Fruit fly (Drosophila melanogaster) whole organism, embryonic: ENCODE measurements around the gene CG15865.

Experiments used
- Atf-2 ChIP-seq: fragments of 200-800 bp; sonication (Bioruptor generic); optimal IDR thresholded peaks from 2 replicates; lab custom pipeline; 2016; ENCODE audit warnings: missing biosample characterization, missing genetic modification characterization
- CG11247 ChIP-seq: fragments of 200-800 bp; sonication (Bioruptor generic); IDR thresholded peaks from 2 replicates; pipeline ENCODE4 v1.3.6; 2022; ENCODE audit warnings: missing biosample characterization, missing genetic modification characterization
- CG15269 ChIP-seq: fragments of 200-800 bp; sonication (Bioruptor generic); optimal IDR thresholded peaks from 2 replicates; lab custom pipeline; 2018; ENCODE audit warnings: missing biosample characterization, mild to moderate bottlenecking, missing genetic modification characterization, moderate library complexity
- CG1529 ChIP-seq: fragments of 200-800 bp; sonication (Bioruptor generic); optimal IDR thresholded peaks from 3 replicates; lab custom pipeline; 2018; ENCODE audit warnings: missing biosample characterization, missing genetic modification characterization
- CG17568 ChIP-seq: fragments of 200-800 bp; sonication (Bioruptor generic); optimal IDR thresholded peaks from 2 replicates; lab custom pipeline; 2018; ENCODE audit warnings: missing biosample characterization, mild to moderate bottlenecking, missing genetic modification characterization, moderate library complexity
- CG17612 ChIP-seq: fragments of 200-800 bp; sonication (Bioruptor generic); IDR thresholded peaks from 2 replicates; pipeline ENCODE4 v1.3.6; 2022; ENCODE audit warnings: missing biosample characterization, missing genetic modification characterization
- CG32767 ChIP-seq: fragments of 200-800 bp; sonication (Bioruptor generic); IDR thresholded peaks from 2 replicates; pipeline ENCODE4 v1.3.6; 2022; ENCODE audit warnings: missing biosample characterization, missing genetic modification characterization
- CG33557 ChIP-seq: fragments of 200-800 bp; sonication (Bioruptor generic); optimal IDR thresholded peaks from 2 replicates; lab custom pipeline; 2019; ENCODE audit warnings: missing biosample characterization, mild to moderate bottlenecking, missing genetic modification characterization, moderate library complexity
- CG4617 ChIP-seq: fragments of 200-800 bp; sonication (Bioruptor generic); optimal IDR thresholded peaks from 3 replicates; lab custom pipeline; 2016; ENCODE audit warnings: missing biosample characterization, missing genetic modification characterization, borderline replicate concordance
- CG4854 ChIP-seq: fragments of 200-800 bp; sonication (Bioruptor generic); optimal IDR thresholded peaks from 2 replicates; lab custom pipeline; 2016; ENCODE audit warnings: missing biosample characterization, missing genetic modification characterization, inconsistent platforms
- CG6765 ChIP-seq: fragments of 200-800 bp; sonication (Bioruptor generic); optimal IDR thresholded peaks from 3 replicates; lab custom pipeline; 2017; ENCODE audit warnings: missing biosample characterization, mild to moderate bottlenecking, missing genetic modification characterization
- CG7786 ChIP-seq: fragments of 200-800 bp; sonication (Bioruptor generic); optimal IDR thresholded peaks from 2 replicates; lab custom pipeline; 2016; ENCODE audit warnings: missing biosample characterization, missing genetic modification characterization
- CG8089 ChIP-seq: fragments of 200-800 bp; sonication (Bioruptor generic); optimal IDR thresholded peaks from 3 replicates; lab custom pipeline; 2016; ENCODE audit warnings: missing biosample characterization, missing genetic modification characterization
- CG9437 ChIP-seq: fragments of 200-800 bp; sonication (Bioruptor generic); optimal IDR thresholded peaks from 2 replicates; lab custom pipeline; 2018; ENCODE audit warnings: missing biosample characterization, mild to moderate bottlenecking, missing genetic modification characterization
- Deaf1 ChIP-seq: fragments of 200-800 bp; optimal IDR thresholded peaks from 3 replicates; lab custom pipeline; 2019; ENCODE audit warnings: missing biosample characterization, mild to moderate bottlenecking, missing genetic modification characterization, moderate library complexity
- Dll ChIP-seq: fragments of 200-800 bp; sonication (Bioruptor generic); IDR thresholded peaks from 4 replicates; pipeline ENCODE4 v1.3.6; 2022; ENCODE audit warnings: missing biosample characterization, missing genetic modification characterization; ENCODE audit not compliant: partially characterized antibody
- Doc2 ChIP-seq: fragments of 200-800 bp; sonication (Bioruptor generic); IDR thresholded peaks from 2 replicates; pipeline ENCODE4 v1.3.6; 2022; ENCODE audit warnings: missing biosample characterization, missing genetic modification characterization
- E2f2 ChIP-seq: fragments of 200-800 bp; sonication (Bioruptor generic); IDR thresholded peaks from 2 replicates; pipeline ENCODE4 v1.3.6; 2022; ENCODE audit warnings: missing biosample characterization, missing genetic modification characterization
- H2.0 ChIP-seq: fragments of 200-800 bp; sonication (Bioruptor generic); IDR thresholded peaks from 2 replicates; pipeline ENCODE4 v1.3.6; 2022; ENCODE audit warnings: missing biosample characterization, missing genetic modification characterization
- HmgD ChIP-seq: fragments of 200-800 bp; sonication (Bioruptor generic); optimal IDR thresholded peaks from 3 replicates; lab custom pipeline; 2016; ENCODE audit warnings: missing biosample characterization, missing genetic modification characterization
- Hr39 ChIP-seq: fragments of >200 bp; optimal IDR thresholded peaks from 2 replicates; lab custom pipeline; 2017
- Lim3 ChIP-seq: fragments of 200-800 bp; sonication (Bioruptor generic); IDR thresholded peaks from 2 replicates; pipeline ENCODE4 v1.3.6; 2022; ENCODE audit warnings: missing biosample characterization, missing genetic modification characterization
- Mes4 ChIP-seq: fragments of 200-800 bp; sonication (Bioruptor generic); optimal IDR thresholded peaks from 2 replicates; lab custom pipeline; 2016; ENCODE audit warnings: missing biosample characterization, missing genetic modification characterization
- NFAT ChIP-seq: fragments of 200-800 bp; sonication (Bioruptor generic); IDR thresholded peaks from 2 replicates; pipeline ENCODE4 v1.3.6; 2022; ENCODE audit warnings: missing biosample characterization, missing genetic modification characterization
- NK7.1 ChIP-seq: fragments of 200-800 bp; sonication (Bioruptor generic); optimal IDR thresholded peaks from 3 replicates; lab custom pipeline; 2016; ENCODE audit warnings: missing biosample characterization, missing genetic modification characterization
- Ptx1 ChIP-seq: fragments of 200-800 bp; sonication (Bioruptor generic); IDR thresholded peaks from 2 replicates; pipeline ENCODE4 v1.3.6; 2022; ENCODE audit warnings: missing biosample characterization, missing genetic modification characterization
- Six4 ChIP-seq: fragments of 200-800 bp; sonication (Bioruptor generic); optimal IDR thresholded peaks from 2 replicates; lab custom pipeline; 2016; ENCODE audit warnings: missing biosample characterization, missing genetic modification characterization
- Sox100B ChIP-seq: fragments of 200-800 bp; sonication (Bioruptor generic); optimal IDR thresholded peaks from 3 replicates; lab custom pipeline; 2018; ENCODE audit warnings: missing biosample characterization, mild to moderate bottlenecking, missing genetic modification characterization
- Ssrp ChIP-seq: fragments of 200-800 bp; sonication (Bioruptor generic); optimal IDR thresholded peaks from 2 replicates; lab custom pipeline; 2018; ENCODE audit warnings: missing biosample characterization, mild to moderate bottlenecking, missing genetic modification characterization, moderate library complexity
- Taf1 ChIP-seq: fragments of 200-800 bp; sonication (Bioruptor generic); IDR thresholded peaks from 2 replicates; pipeline ENCODE4 v1.3.6; 2022; ENCODE audit warnings: missing biosample characterization, missing genetic modification characterization
- Tbp ChIP-seq: fragments of >200 bp; optimal IDR thresholded peaks from 2 replicates; lab custom pipeline; 2018; ENCODE audit warnings: missing biosample characterization, missing genetic modification characterization
- ac ChIP-seq: fragments of 200-800 bp; sonication (Bioruptor generic); optimal IDR thresholded peaks from 3 replicates; lab custom pipeline; 2017; ENCODE audit warnings: missing biosample characterization, mild to moderate bottlenecking, missing genetic modification characterization
- bowl ChIP-seq: fragments of 200-800 bp; sonication (Bioruptor generic); IDR thresholded peaks from 2 replicates; pipeline ENCODE4 v1.3.6; 2022; ENCODE audit warnings: missing biosample characterization, missing genetic modification characterization
- bsh ChIP-seq, 2 experiments: fragments of 200-800 bp; sonication (Bioruptor generic); optimal IDR thresholded peaks; 2 replicates each; lab custom pipeline; 2017 to 2018; ENCODE audit warnings: mild to moderate bottlenecking in 2 of 2, missing biosample characterization in 2 of 2, missing genetic modification characterization in 2 of 2, moderate library complexity in 1 of 2
- eyg ChIP-seq: fragments of 200-800 bp; sonication (Bioruptor generic); optimal IDR thresholded peaks from 3 replicates; lab custom pipeline; 2016; ENCODE audit warnings: missing biosample characterization, missing genetic modification characterization
- h ChIP-seq: fragments of >200 bp; optimal IDR thresholded peaks from 2 replicates; lab custom pipeline; 2017
- hbn ChIP-seq: fragments of 200-800 bp; sonication (Bioruptor generic); IDR thresholded peaks from 2 replicates; pipeline ENCODE4 v1.3.6; 2022; ENCODE audit warnings: missing biosample characterization, missing genetic modification characterization; ENCODE audit not compliant: partially characterized antibody
- hkb ChIP-seq, 2 experiments: fragments of 200-800 bp in 1 of 2; fragments of >200 bp in 1 of 2; sonication (Bioruptor generic) in 1 of 2; IDR thresholded peaks in 1 of 2; optimal IDR thresholded peaks in 1 of 2; 2 replicates each; pipeline versions ENCODE4 v1.3.6 to Lab custom; 2017 to 2022; ENCODE audit warnings: missing biosample characterization in 1 of 2, missing genetic modification characterization in 1 of 2
- hth ChIP-seq: fragments of >200 bp; optimal IDR thresholded peaks from 2 replicates; lab custom pipeline; 2017; ENCODE audit warnings: inconsistent platforms
- jigr1 ChIP-seq: fragments of 200-800 bp; sonication (Bioruptor generic); IDR thresholded peaks from 3 replicates; pipeline ENCODE4 v1.3.6; 2022; ENCODE audit warnings: missing biosample characterization, missing genetic modification characterization
- ken ChIP-seq: fragments of 200-800 bp; sonication (Bioruptor generic); IDR thresholded peaks from 3 replicates; pipeline ENCODE4 v1.3.6; 2022; ENCODE audit warnings: missing biosample characterization, missing genetic modification characterization
- knrl ChIP-seq: fragments of 200-800 bp; sonication (Bioruptor generic); IDR thresholded peaks from 3 replicates; pipeline ENCODE4 v1.3.6; 2022; ENCODE audit warnings: missing biosample characterization, missing genetic modification characterization; ENCODE audit not compliant: partially characterized antibody
- lilli ChIP-seq: fragments of 200-800 bp; sonication (Bioruptor generic); optimal IDR thresholded peaks from 3 replicates; lab custom pipeline; 2016; ENCODE audit warnings: missing biosample characterization, missing genetic modification characterization
- nerfin-2 ChIP-seq: fragments of 200-800 bp; sonication (Bioruptor generic); IDR thresholded peaks from 2 replicates; pipeline ENCODE4 v1.3.6; 2022; ENCODE audit warnings: missing biosample characterization, missing genetic modification characterization; ENCODE audit not compliant: partially characterized antibody
- otp ChIP-seq: fragments of 200-800 bp; sonication (Bioruptor generic); IDR thresholded peaks from 3 replicates; pipeline ENCODE4, ENCODE4 v1.3.6; 2022; ENCODE audit warnings: missing biosample characterization, missing genetic modification characterization
- p53 ChIP-seq: fragments of 200-800 bp; sonication (Bioruptor generic); optimal IDR thresholded peaks from 2 replicates; lab custom pipeline; 2016; ENCODE audit warnings: missing biosample characterization, missing genetic modification characterization
- pita ChIP-seq: fragments of 200-800 bp; sonication (Bioruptor generic); optimal IDR thresholded peaks from 2 replicates; lab custom pipeline; 2017; ENCODE audit warnings: missing biosample characterization, mild to moderate bottlenecking, missing genetic modification characterization
- prd ChIP-seq, 3 experiments: fragments of >200 bp in 2 of 3; fragments of 200-800 bp in 1 of 3; sonication (Bioruptor generic) in 1 of 3; optimal IDR thresholded peaks in 2 of 3; IDR thresholded peaks in 1 of 3; 2 replicates in 2 of 3; 3 replicates in 1 of 3; pipeline versions ENCODE4 v1.3.6 to Lab custom; 2017 to 2022; ENCODE audit warnings: missing biosample characterization in 1 of 3, missing genetic modification characterization in 1 of 3
- pros ChIP-seq: fragments of 200-800 bp; sonication (Bioruptor generic); optimal IDR thresholded peaks from 3 replicates; lab custom pipeline; 2019; ENCODE audit warnings: missing biosample characterization, mild to moderate bottlenecking, missing genetic modification characterization, moderate library complexity
- scrt ChIP-seq: fragments of 200-800 bp; sonication (Bioruptor generic); optimal IDR thresholded peaks from 2 replicates; lab custom pipeline; 2018; ENCODE audit warnings: missing biosample characterization, mild to moderate bottlenecking, missing genetic modification characterization, moderate library complexity
- sens ChIP-seq: fragments of 200-800 bp; sonication (Bioruptor generic); peaks from one replicate; lab custom pipeline; 2016; ENCODE audit warnings: missing biosample characterization, missing genetic modification characterization
- tll ChIP-seq, 2 experiments: fragments of 200-800 bp in 1 of 2; fragments of >200 bp in 1 of 2; sonication (Bioruptor generic) in 1 of 2; optimal IDR thresholded peaks; 2 replicates each; lab custom pipeline; 2017 to 2019; ENCODE audit warnings: missing biosample characterization in 2 of 2, missing genetic modification characterization in 2 of 2, mild to moderate bottlenecking in 1 of 2, moderate library complexity in 1 of 2

Gene CG15865

DNA sequence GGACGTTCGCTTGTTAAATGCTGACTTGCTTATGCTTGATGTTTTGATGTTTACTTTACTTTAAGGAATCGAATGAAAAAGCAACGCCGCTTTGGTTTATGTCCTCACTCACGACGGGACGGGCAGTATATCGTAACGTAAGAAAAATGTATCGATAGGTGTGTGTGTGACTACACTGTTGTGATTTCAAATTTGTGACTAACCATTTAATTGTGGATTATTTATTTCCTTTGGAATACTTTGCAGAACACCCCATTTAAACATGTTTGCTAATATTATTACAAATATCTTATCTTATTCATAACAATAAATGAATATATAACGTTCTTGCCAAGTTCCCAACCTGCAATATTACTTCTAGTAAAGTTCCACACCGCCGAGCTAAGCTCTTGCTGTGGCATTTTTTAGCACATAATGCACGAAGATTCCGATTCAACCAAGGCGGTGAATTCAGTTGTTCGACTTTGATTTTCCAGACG is 9.3 kb downstream of the CG15865 start, which contains the start of the genes Nemp and r (continued):
- peak; percentile 78 for TF ChIP-seq knrl (GFP tag; lab: Robert Waterston, UW)
- no peak for TF ChIP-seq ken (GFP tag; lab: Robert Waterston, UW)
- no peak for TF ChIP-seq Taf1
- peak; percentile 14 for TF ChIP-seq CG4617 (GFP tag; lab: Kevin White, UChicago)
- no peak for TF ChIP-seq Tbp
- peak; percentile 79 for TF ChIP-seq E2f2 (GFP tag; lab: Robert Waterston, UW)
- no peak for TF ChIP-seq bsh (GFP tag; optimal IDR thresholded peaks at IDR 0.05; lab: Kevin White, UChicago)
- TF ChIP-seq hbn: peak; percentile 65
- TF ChIP-seq Mes4: no peak
- TF ChIP-seq pros (GFP tag; lab: Kevin White, UChicago): no peak
- no peak for TF ChIP-seq NFAT (GFP tag; lab: Robert Waterston, UW)
- TF ChIP-seq lilli (GFP tag; lab: Kevin White, UChicago): no peak
- TF ChIP-seq CG8089 (GFP tag; lab: Kevin White, UChicago): no peak
- no peak for TF ChIP-seq otp (GFP tag; lab: Robert Waterston, UW)
- no peak for TF ChIP-seq eyg (GFP tag; lab: Kevin White, UChicago)
- no peak for TF ChIP-seq CG32767 (GFP tag; lab: Robert Waterston, UW)
- peak; percentile 100 for TF ChIP-seq CG9437
- no peak for TF ChIP-seq prd (optimal IDR thresholded peaks at IDR 0.05; lab: Kevin White, UChicago)
- no peak for TF ChIP-seq prd (GFP tag; IDR thresholded peaks at IDR 0.05; lab: Robert Waterston, UW)
- no peak for TF ChIP-seq CG17612 (GFP tag; lab: Robert Waterston, UW)
- peak; percentile 81 for TF ChIP-seq Dll (GFP tag; lab: Robert Waterston, UW)
- TF ChIP-seq bowl (GFP tag; lab: Robert Waterston, UW): no peak
- no peak for TF ChIP-seq Ptx1 (GFP tag; lab: Robert Waterston, UW)
- TF ChIP-seq CG17568 (GFP tag; lab: Kevin White, UChicago): no peak
- no peak for TF ChIP-seq hth (lab: Kevin White, UChicago)
- TF ChIP-seq Doc2: no peak
- TF ChIP-seq tll (GFP tag; optimal IDR thresholded peaks at IDR 0.05; lab: Kevin White, UChicago): peak in 1 of 2 experiments; percentile 6
- TF ChIP-seq jigr1: no peak
- TF ChIP-seq CG11247 (GFP tag; lab: Robert Waterston, UW): no peak
- no peak for TF ChIP-seq Ssrp (tag; lab: Kevin White, UChicago)
- no peak for TF ChIP-seq Deaf1 (tag; lab: Kevin White, UChicago)
- no peak for TF ChIP-seq Sox100B
- TF ChIP-seq CG6765 (GFP tag; lab: Kevin White, UChicago): no peak
- peak; percentile 54 for TF ChIP-seq sens (GFP tag; lab: Kevin White, UChicago)
- TF ChIP-seq CG15269 (tag; lab: Kevin White, UChicago): no peak
- TF ChIP-seq NK7.1 (GFP tag; lab: Kevin White, UChicago): no peak
- TF ChIP-seq CG33557 (GFP tag; lab: Kevin White, UChicago): no peak
- no peak for TF ChIP-seq h (lab: Kevin White, UChicago)
- no peak for TF ChIP-seq Lim3
- no peak for TF ChIP-seq scrt
- TF ChIP-seq Six4 (GFP tag; lab: Kevin White, UChicago): no peak
- TF ChIP-seq Hr39: no peak
- peak; percentile 36; the same call in 1 of the 2 replicates for TF ChIP-seq nerfin-2
- no peak for TF ChIP-seq H2.0 (GFP tag; lab: Robert Waterston, UW)
- TF ChIP-seq HmgD (GFP tag; lab: Kevin White, UChicago): no peak
- TF ChIP-seq ac (GFP tag; lab: Kevin White, UChicago): no peak
- no peak for TF ChIP-seq Atf-2
- peak; percentile 57 for TF ChIP-seq hkb (optimal IDR thresholded peaks at IDR 0.05; lab: Kevin White, UChicago)
- TF ChIP-seq hkb (GFP tag; IDR thresholded peaks at IDR 0.05; lab: Robert Waterston, UW): no peak
- TF ChIP-seq CG7786 (GFP tag; lab: Kevin White, UChicago): no peak
- peak; percentile 84 for TF ChIP-seq pita (GFP tag; lab: Kevin White, UChicago)
- no peak for TF ChIP-seq CG4854 (GFP tag; lab: Kevin White, UChicago)
- peak; percentile 72 for TF ChIP-seq p53
- TF ChIP-seq CG1529: no peak
